Worm (Caenorhabditis elegans) whole organism, late embryonic: Measurements from ENCODE around the gene T26C12.2.
A peak's percentile ranks its signal among the peaks of the same experiment; 100 is the strongest.

Source experiments
- C08G9.2 ChIP-seq: sonication (generic microtip); optimal IDR thresholded peaks from 2 replicates; lab custom pipeline; 2016; ENCODE audit warnings: mild to moderate bottlenecking, missing genetic modification characterization, moderate library complexity, missing compliant biosample characterization
- C38D4.7 ChIP-seq: fragments of 200-800 bp; sonication (Bioruptor generic); optimal IDR thresholded peaks from 2 replicates; lab custom pipeline; 2018; ENCODE audit warnings: mild to moderate bottlenecking, missing genetic modification characterization, moderate library complexity, missing compliant biosample characterization
- K02D7.2 ChIP-seq: sonication (generic microtip); optimal IDR thresholded peaks from 2 replicates; lab custom pipeline; 2017; ENCODE audit warnings: mild to moderate bottlenecking, missing genetic modification characterization, missing compliant biosample characterization
- K09A11.1 ChIP-seq: sonication (generic microtip); optimal IDR thresholded peaks from 2 replicates; lab custom pipeline; 2017; ENCODE audit warnings: antibody characterized with exemption, mild to moderate bottlenecking, missing genetic modification characterization, missing compliant biosample characterization; ENCODE audit not compliant: insufficient read depth
- ama-1 ChIP-seq: fragments of 150-350 bp; optimal IDR thresholded peaks from 2 replicates; lab custom pipeline; 2014
- ceh-18 ChIP-seq: sonication (generic microtip); optimal IDR thresholded peaks from 2 replicates; lab custom pipeline; 2016; ENCODE audit warnings: missing genetic modification characterization, missing compliant biosample characterization
- ceh-22 ChIP-seq: sonication (generic microtip); optimal IDR thresholded peaks from 2 replicates; lab custom pipeline; 2017; ENCODE audit warnings: missing biosample characterization, missing genetic modification characterization
- ceh-30 ChIP-seq: fragments of 150-350 bp; optimal IDR thresholded peaks from 2 replicates; lab custom pipeline; 2014; ENCODE audit warnings: missing biosample characterization, missing genetic modification characterization
- ceh-31 ChIP-seq: sonication (generic microtip); optimal IDR thresholded peaks from 2 replicates; lab custom pipeline; 2016; ENCODE audit warnings: missing genetic modification characterization, missing compliant biosample characterization
- che-1 ChIP-seq: sonication (generic microtip); optimal IDR thresholded peaks from 2 replicates; lab custom pipeline; 2016; ENCODE audit warnings: mild to moderate bottlenecking, missing genetic modification characterization, missing compliant biosample characterization
- fkh-6 ChIP-seq: sonication (generic microtip); optimal IDR thresholded peaks from 2 replicates; lab custom pipeline; 2016; ENCODE audit warnings: missing genetic modification characterization, missing compliant biosample characterization
- hlh-13 ChIP-seq: fragments of 200-800 bp; sonication (Bioruptor generic); optimal IDR thresholded peaks from 2 replicates; lab custom pipeline; 2018; ENCODE audit warnings: mild to moderate bottlenecking, missing genetic modification characterization, missing compliant biosample characterization
- hlh-15 ChIP-seq: sonication (generic microtip); optimal IDR thresholded peaks from 2 replicates; lab custom pipeline; 2016; ENCODE audit warnings: missing genetic modification characterization, missing compliant biosample characterization
- hlh-30 ChIP-seq: sonication (generic microtip); optimal IDR thresholded peaks from 2 replicates; lab custom pipeline; 2017; ENCODE audit warnings: antibody characterized with exemption, missing genetic modification characterization, missing compliant biosample characterization; ENCODE audit not compliant: insufficient read depth
- lin-11 ChIP-seq: fragments of 200-800 bp; sonication (Bioruptor generic); optimal IDR thresholded peaks from 2 replicates; lab custom pipeline; 2018; ENCODE audit warnings: mild to moderate bottlenecking, missing genetic modification characterization, missing compliant biosample characterization
- mec-3 ChIP-seq: sonication (generic microtip); optimal IDR thresholded peaks from 2 replicates; lab custom pipeline; 2016; ENCODE audit warnings: borderline replicate concordance, missing genetic modification characterization, missing compliant biosample characterization
- nfya-1 ChIP-seq: sonication (generic microtip); optimal IDR thresholded peaks from 2 replicates; lab custom pipeline; 2017; ENCODE audit warnings: missing genetic modification characterization, mild to moderate bottlenecking, missing compliant biosample characterization, antibody characterized with exemption, moderate library complexity
- nhr-11 ChIP-seq: fragments of 150-350 bp; optimal IDR thresholded peaks from 2 replicates; lab custom pipeline; 2014; ENCODE audit warnings: missing biosample characterization, missing genetic modification characterization
- npax-4 ChIP-seq: sonication (generic microtip); optimal IDR thresholded peaks from 2 replicates; lab custom pipeline; 2016; ENCODE audit warnings: missing genetic modification characterization, missing compliant biosample characterization
- pat-9 ChIP-seq: fragments of 200-800 bp; sonication (Bioruptor generic); optimal IDR thresholded peaks from 2 replicates; lab custom pipeline; 2018; ENCODE audit warnings: mild to moderate bottlenecking, missing genetic modification characterization, moderate library complexity, missing compliant biosample characterization
- pqm-1 ChIP-seq: sonication (generic microtip); optimal IDR thresholded peaks from 2 replicates; lab custom pipeline; 2016; ENCODE audit warnings: missing genetic modification characterization, missing compliant biosample characterization
- ref-2 ChIP-seq: sonication (generic microtip); optimal IDR thresholded peaks from 2 replicates; lab custom pipeline; 2016; ENCODE audit warnings: missing genetic modification characterization, missing compliant biosample characterization
- sox-4 ChIP-seq: sonication (generic microtip); optimal IDR thresholded peaks from 2 replicates; lab custom pipeline; 2017; ENCODE audit warnings: mild to moderate bottlenecking, missing genetic modification characterization, inconsistent platforms, missing compliant biosample characterization
- syd-9 ChIP-seq: sonication (generic microtip); optimal IDR thresholded peaks from 2 replicates; lab custom pipeline; 2016; ENCODE audit warnings: mild to moderate bottlenecking, missing genetic modification characterization, moderate library complexity, missing compliant biosample characterization
- tbx-2 ChIP-seq: sonication (generic microtip); optimal IDR thresholded peaks from 2 replicates; lab custom pipeline; 2016; ENCODE audit warnings: missing genetic modification characterization, missing compliant biosample characterization
- ttx-3 ChIP-seq: sonication (generic microtip); optimal IDR thresholded peaks from 2 replicates; lab custom pipeline; 2016; ENCODE audit warnings: missing genetic modification reagents, missing genetic modification characterization, missing compliant biosample characterization
- unc-55 ChIP-seq: sonication (generic microtip); optimal IDR thresholded peaks from 2 replicates; lab custom pipeline; 2017; ENCODE audit warnings: missing biosample characterization, missing genetic modification reagents, missing genetic modification characterization
- zip-5 ChIP-seq: sonication (generic microtip); optimal IDR thresholded peaks from 2 replicates; lab custom pipeline; 2016; ENCODE audit warnings: missing genetic modification characterization, missing compliant biosample characterization
- ztf-16 ChIP-seq: sonication (generic microtip); optimal IDR thresholded peaks from 2 replicates; lab custom pipeline; 2017; ENCODE audit warnings: missing genetic modification characterization, missing compliant biosample characterization

T26C12.2 gene

DNA sequence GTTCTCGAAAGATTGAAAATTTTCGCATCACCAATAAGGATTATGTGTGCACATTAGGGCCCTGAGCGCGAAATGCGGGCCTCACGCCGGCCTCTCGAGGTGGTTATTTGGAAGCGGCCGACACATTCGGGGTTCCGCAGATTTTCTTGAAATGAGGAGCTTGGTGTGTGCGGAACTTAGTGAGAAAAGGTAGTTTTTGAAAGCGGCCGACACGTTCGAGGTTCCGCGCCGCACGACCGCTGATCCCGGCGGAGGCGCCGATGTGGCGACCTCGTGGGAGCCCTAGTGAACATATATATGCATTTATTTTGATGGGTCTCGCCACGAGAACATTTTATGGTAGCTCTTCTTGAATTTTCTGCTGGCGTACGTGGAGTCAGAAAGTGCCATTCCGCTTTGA is 1.3 kb upstream of the T26C12.2 start:
- TF ChIP-seq syd-9 (no peak), ceh-30 (tag; lab: Kevin White, UChicago) (no peak), mec-3 (tag; lab: Kevin White, UChicago) (no peak), ref-2 (tag; lab: Kevin White, UChicago) (no peak), K02D7.2 (tag; lab: Kevin White, UChicago) (no peak), ztf-16 (no peak), ceh-22 (no peak)
- TF ChIP-seq, all 69 proteins: peak for 0

DNA sequence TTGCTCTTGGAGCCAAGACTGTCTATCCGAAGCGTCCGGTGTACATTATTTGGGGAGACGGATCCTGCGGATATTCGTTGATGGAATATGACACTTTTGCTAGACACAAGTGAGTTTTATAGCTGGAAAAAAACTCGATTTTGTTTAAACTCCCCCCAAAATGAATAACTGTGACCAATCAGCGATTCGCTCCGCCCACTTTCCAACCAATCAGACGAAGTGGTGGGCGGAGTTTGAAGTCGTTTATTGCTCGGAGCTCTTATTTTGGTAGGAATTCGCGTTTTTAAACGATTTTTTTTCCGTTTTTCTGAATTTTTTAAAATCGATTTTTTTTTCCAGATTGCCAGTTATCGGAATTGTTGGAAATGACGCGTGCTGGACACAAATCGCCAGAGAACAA is 3.8 kb downstream of the T26C12.2 start:
- TF ChIP-seq pat-9 (tag; lab: Kevin White, UChicago): no peak
- no peak for TF ChIP-seq ceh-31 (tag; lab: Kevin White, UChicago)
- TF ChIP-seq ztf-16: no peak
- TF ChIP-seq nfya-1 (tag; lab: Kevin White, UChicago): peak; percentile 73
- TF ChIP-seq hlh-13: no peak
- TF ChIP-seq pqm-1 (tag; lab: Kevin White, UChicago): no peak
- TF ChIP-seq, all 69 proteins: peak for 1

DNA sequence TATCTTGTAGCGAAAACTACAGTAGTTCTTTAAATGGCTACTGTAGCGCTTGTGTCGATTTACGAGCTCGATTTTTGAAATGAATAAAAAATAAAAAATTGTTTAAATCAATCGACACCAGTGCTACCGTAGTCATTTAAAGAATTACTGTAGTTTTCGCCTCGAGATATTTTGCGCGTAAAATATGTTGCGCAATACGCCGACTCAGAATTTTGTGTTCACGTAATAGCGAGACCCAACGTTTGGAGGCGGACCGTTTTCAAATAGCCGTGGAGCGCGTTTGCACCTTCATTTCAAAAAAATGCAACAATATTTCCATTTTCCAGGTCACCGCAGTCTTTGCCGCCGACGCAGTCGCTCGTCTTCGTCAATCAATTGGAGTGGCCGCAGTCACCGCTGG is 5.3 kb downstream of the T26C12.2 start:
- TF ChIP-seq C38D4.7 (GFP tag; lab: Kevin White, UChicago): no peak
- TF ChIP-seq npax-4 (tag; lab: Kevin White, UChicago): no peak
- no peak for TF ChIP-seq ceh-18
- no peak for TF ChIP-seq hlh-30
- no peak for TF ChIP-seq ref-2 (tag; lab: Kevin White, UChicago)

DNA sequence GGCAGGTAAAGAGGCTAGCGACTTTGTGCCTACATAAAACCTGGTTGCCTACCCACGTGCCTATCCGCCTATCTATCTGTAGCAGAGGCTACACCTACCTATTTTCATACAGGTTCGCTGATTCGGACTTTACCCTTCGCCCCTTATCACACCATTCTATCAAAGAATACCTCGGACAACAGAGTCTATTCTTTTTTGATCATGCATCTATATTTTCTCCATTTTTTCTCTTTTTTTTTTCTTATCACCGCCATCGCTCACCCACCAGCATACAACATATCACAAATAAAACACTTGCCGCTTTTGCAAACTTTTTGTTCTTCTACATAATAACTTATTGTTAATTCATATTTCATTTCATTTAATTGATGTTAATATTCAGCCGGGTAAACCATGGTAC is 7.0 kb downstream of the T26C12.2 start, which contains the start of gene T26C12.1:
Gene T26C12.1 (plus strand): TSS at position 383 of the 400 bp plus-strand sequence.
- TF ChIP-seq ttx-3 (no peak), hlh-15 (tag; lab: Kevin White, UChicago) (no peak), lin-11 (no peak), zip-5 (tag; lab: Kevin White, UChicago) (no peak), tbx-2 (no peak), C08G9.2 (no peak), ref-2 (tag; lab: Kevin White, UChicago) (no peak), nhr-11 (tag; lab: Kevin White, UChicago) (no peak)
- TF ChIP-seq, all 69 proteins: peak for 0

DNA sequence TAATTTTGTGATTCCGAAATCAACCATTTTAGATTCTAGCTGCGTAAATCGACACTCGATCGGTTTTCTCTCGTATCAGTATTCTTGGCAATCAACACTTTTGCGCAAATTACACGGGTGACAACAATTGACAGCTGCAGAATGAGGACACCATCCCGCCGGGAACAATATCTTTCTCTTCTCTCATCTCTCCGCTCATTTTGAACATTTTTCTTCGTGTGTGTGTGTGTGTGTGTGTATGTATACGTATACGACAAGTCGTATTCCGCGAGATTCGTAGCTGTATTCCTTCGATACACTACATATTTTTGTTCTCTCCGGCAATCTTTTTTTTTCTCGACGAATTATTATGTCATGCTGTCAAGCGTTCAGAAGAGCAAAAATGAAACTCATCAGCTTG is 8.7 kb downstream of the T26C12.2 start:
- TF ChIP-seq unc-55 (GFP tag; lab: Kevin White, UChicago): peak; percentile 2
- TF ChIP-seq K09A11.1: no peak
- TF ChIP-seq fkh-6 (tag; lab: Kevin White, UChicago): no peak

DNA sequence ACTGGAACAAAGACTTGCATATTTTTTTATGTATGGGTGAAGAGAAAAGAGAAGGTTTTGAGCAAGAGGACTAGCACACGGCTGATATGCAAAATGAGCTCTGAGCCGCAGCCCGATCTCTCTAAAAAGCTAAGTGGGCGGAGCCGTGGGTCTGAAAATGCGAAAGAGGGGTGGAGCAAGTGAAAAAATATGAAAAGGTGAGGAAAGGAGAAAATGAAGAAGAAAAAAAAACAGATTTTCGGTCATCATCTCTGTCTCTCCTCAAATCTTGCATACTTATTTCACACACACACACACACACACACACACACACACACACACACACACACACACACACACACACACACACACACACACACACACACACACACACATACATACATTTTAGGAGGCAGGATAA is 11.1 kb downstream of the T26C12.2 start, which contains the start of gene dmd-9:
Gene dmd-9 (minus strand): TSS at position 101 of the 400 bp plus-strand sequence.
- TF ChIP-seq nfya-1 (tag; lab: Kevin White, UChicago): no peak
- no peak for TF ChIP-seq K02D7.2 (tag; lab: Kevin White, UChicago)
- TF ChIP-seq ceh-22: no peak
- TF ChIP-seq ceh-30 (tag; lab: Kevin White, UChicago): no peak
- TF ChIP-seq pqm-1 (tag; lab: Kevin White, UChicago): no peak

DNA sequence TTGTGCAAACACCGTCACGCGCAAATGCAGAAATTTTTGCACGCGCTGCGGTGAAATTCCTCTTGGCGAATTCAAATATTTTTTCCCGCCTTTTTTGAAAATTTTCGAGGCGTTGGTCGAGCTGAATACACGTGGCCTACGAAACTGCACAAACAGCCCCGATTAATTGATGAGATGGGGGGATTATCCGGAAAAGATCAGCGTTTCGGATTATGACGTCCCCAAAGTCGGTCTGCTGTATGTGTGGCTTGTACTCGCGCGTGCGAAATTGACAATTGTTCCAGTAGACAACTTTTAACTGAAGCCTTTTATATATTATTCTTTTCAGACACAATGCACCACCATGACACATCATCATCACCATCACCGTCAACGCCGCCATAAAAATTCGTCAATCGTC is 13.5 kb downstream of the T26C12.2 start:
- TF ChIP-seq pqm-1 (tag; lab: Kevin White, UChicago) (no peak), C08G9.2 (no peak), ama-1 (no peak), che-1 (tag; lab: Kevin White, UChicago) (no peak), ceh-31 (tag; lab: Kevin White, UChicago) (no peak), sox-4 (tag; lab: Kevin White, UChicago) (no peak)
- TF ChIP-seq, all 69 proteins: peak for 0
